Worm (Caenorhabditis elegans): ENCODE results near the gene mstr-2.

ce11 chrIII:4434294-4434781, 34.6 kb upstream of the mstr-2 start, which contains the start of gene C28A5.1:
- TF ChIP-seq med-1 (GFP tag; optimal IDR thresholded peaks at IDR 0.05; ENCODE audit: insufficient read depth) (no peak), flt-1 (GFP tag; IDR thresholded peaks at IDR 0.05) (no peak)

Measured in whole organism, midembryonic.